Fruit fly (Drosophila melanogaster) whole organism, embryonic: Measurements from ENCODE around the gene CG3529.

ENCODE experiments used
- Abd-B ChIP-seq: fragments of 200-800 bp; sonication (Bioruptor generic); optimal IDR thresholded peaks from 2 replicates; lab custom pipeline; 2018; ENCODE audit warnings: missing biosample characterization, mild to moderate bottlenecking, missing genetic modification characterization, moderate library complexity
- CG10267 ChIP-seq: fragments of 200-800 bp; sonication (Bioruptor generic); optimal IDR thresholded peaks from 2 replicates; lab custom pipeline; 2018; ENCODE audit warnings: missing biosample characterization, mild to moderate bottlenecking, missing genetic modification characterization, moderate library complexity
- CG9817 ChIP-seq: fragments of 200-800 bp; sonication (Bioruptor generic); optimal IDR thresholded peaks from 2 replicates; lab custom pipeline; 2018; ENCODE audit warnings: missing biosample characterization, mild to moderate bottlenecking, missing genetic modification characterization, moderate library complexity
- Xrp1 ChIP-seq: fragments of 200-800 bp; sonication (Bioruptor generic); IDR thresholded peaks from 2 replicates; pipeline ENCODE4 v1.3.6; 2022; ENCODE audit warnings: missing biosample characterization, missing genetic modification characterization
- insv ChIP-seq, 2 experiments: fragments of 200-800 bp; sonication (Bioruptor generic); optimal IDR thresholded peaks; 3 replicates each; lab custom pipeline; 2016 to 2018; ENCODE audit warnings: missing biosample characterization in 2 of 2, missing genetic modification characterization in 2 of 2
- ttk ChIP-seq: fragments of 200-800 bp; sonication (Bioruptor generic); IDR thresholded peaks from 2 replicates; pipeline ENCODE4 v2.1.2; 2022; ENCODE audit warnings: missing biosample characterization, missing genetic modification characterization

dm6 chr3L:9398435-9398981 is 48.2 kb upstream of the CG3529 start:
- no peak for TF ChIP-seq Abd-B (GFP tag; lab: Kevin White, UChicago)
- TF ChIP-seq CG9817 (tag; lab: Kevin White, UChicago), result no peak
- no peak for TF ChIP-seq CG10267 (tag; lab: Kevin White, UChicago)
- no peak for TF ChIP-seq insv (GFP tag; optimal IDR thresholded peaks at IDR 0.05; lab: Kevin White, UChicago)
- TF ChIP-seq ttk (GFP tag; lab: Robert Waterston, UW), result 0 out of 2 replicates have a peak, but pooled peaks have one; percentile 22
- no peak for TF ChIP-seq Xrp1 (GFP tag; lab: Robert Waterston, UW)
